Worm (Caenorhabditis elegans) whole organism, young adult: Measurements from ENCODE around the gene srd-20.
A peak's percentile ranks its signal among the peaks of the same experiment; 100 is the strongest.

ENCODE experiments used
- B0336.3 ChIP-seq: fragments of 200-800 bp; sonication (Bioruptor generic); IDR thresholded peaks from 2 replicates; pipeline ENCODE4 v1.3.6; 2022; ENCODE audit warnings: missing genetic modification characterization, missing compliant biosample characterization
- C06A6.2 ChIP-seq: fragments of 200-800 bp; sonication (Bioruptor generic); conservative IDR thresholded peaks from 2 replicates; pipeline ENCODE4 v1.3.6; 2022; ENCODE audit warnings: missing genetic modification characterization, missing compliant biosample characterization
- C17E4.6 ChIP-seq: fragments of 200-800 bp; sonication (Bioruptor generic); IDR thresholded peaks from 2 replicates; pipeline ENCODE4 v1.3.6; 2022; ENCODE audit warnings: missing genetic modification reagents, missing genetic modification characterization, missing compliant biosample characterization
- F23B12.7 ChIP-seq: sonication (generic microtip); optimal IDR thresholded peaks from 2 replicates; lab custom pipeline; 2017; ENCODE audit warnings: missing genetic modification characterization, mild to moderate bottlenecking, missing compliant biosample characterization, antibody characterized with exemption, moderate library complexity; ENCODE audit not compliant: insufficient read depth
- F33H1.4 ChIP-seq: fragments of 200-800 bp; sonication (Bioruptor generic); IDR thresholded peaks from 2 replicates; pipeline ENCODE4 v1.3.6; 2022; ENCODE audit warnings: missing genetic modification reagents, missing genetic modification characterization, missing compliant biosample characterization
- F37B4.10 ChIP-seq: fragments of 200-800 bp; sonication (Bioruptor generic); IDR thresholded peaks from 2 replicates; pipeline ENCODE4 v1.3.6; 2022; ENCODE audit warnings: missing genetic modification characterization, missing compliant biosample characterization
- F49E8.2 ChIP-seq: sonication (generic microtip); optimal IDR thresholded peaks from 3 replicates; lab custom pipeline; 2017; ENCODE audit warnings: missing genetic modification characterization, mild to moderate bottlenecking, missing compliant biosample characterization, antibody characterized with exemption, moderate library complexity; ENCODE audit not compliant: insufficient read depth
- F52B5.7 ChIP-seq: sonication (generic microtip); optimal IDR thresholded peaks from 2 replicates; lab custom pipeline; 2016; ENCODE audit warnings: mild to moderate bottlenecking, missing genetic modification characterization, missing compliant biosample characterization
- T07F8.4 ChIP-seq: sonication (generic microtip); optimal IDR thresholded peaks from 2 replicates; lab custom pipeline; 2016; ENCODE audit warnings: mild to moderate bottlenecking, missing genetic modification characterization, moderate library complexity, missing compliant biosample characterization
- Y53F4B.3 ChIP-seq: fragments of 200-800 bp; sonication (Bioruptor generic); IDR thresholded peaks from 2 replicates; pipeline ENCODE4 v1.3.6; 2022; ENCODE audit warnings: missing genetic modification reagents, missing genetic modification characterization, missing compliant biosample characterization
- Y53G8AR.9 ChIP-seq: fragments of 200-800 bp; sonication (Bioruptor generic); conservative IDR thresholded peaks from 2 replicates; pipeline ENCODE4 v1.3.6; 2022; ENCODE audit warnings: missing genetic modification reagents, missing genetic modification characterization, missing compliant biosample characterization
- Y56A3A.18 ChIP-seq: fragments of 200-800 bp; sonication (Bioruptor generic); IDR thresholded peaks from 2 replicates; pipeline ENCODE4 v1.3.6; 2022; ENCODE audit warnings: missing genetic modification reagents, missing genetic modification characterization, missing compliant biosample characterization
- Y95B8A.8 ChIP-seq: fragments of 200-800 bp; sonication (Bioruptor generic); IDR thresholded peaks from 2 replicates; pipeline ENCODE4 v1.3.6; 2022; ENCODE audit warnings: missing genetic modification reagents, missing genetic modification characterization, missing compliant biosample characterization
- ZK185.1 ChIP-seq: sonication (generic microtip); optimal IDR thresholded peaks from 2 replicates; lab custom pipeline; 2016; ENCODE audit warnings: mild to moderate bottlenecking, missing genetic modification characterization, missing compliant biosample characterization; ENCODE audit not compliant: poor library complexity, severe bottlenecking
- akir-1 ChIP-seq: fragments of 200-800 bp; sonication (Bioruptor generic); optimal IDR thresholded peaks from 2 replicates; lab custom pipeline; 2018; ENCODE audit warnings: mild to moderate bottlenecking, missing genetic modification characterization, moderate library complexity, missing compliant biosample characterization
- atf-7 ChIP-seq: sonication (generic microtip); optimal IDR thresholded peaks from 2 replicates; lab custom pipeline; 2017; ENCODE audit warnings: mild to moderate bottlenecking, missing genetic modification characterization, missing compliant biosample characterization
- athp-1 ChIP-seq: sonication (generic microtip); optimal IDR thresholded peaks from 2 replicates; lab custom pipeline; 2017; ENCODE audit warnings: mild to moderate bottlenecking, missing genetic modification characterization, missing compliant biosample characterization
- ccch-3 ChIP-seq: fragments of 200-800 bp; sonication (Bioruptor generic); optimal IDR thresholded peaks from 2 replicates; lab custom pipeline; 2018; ENCODE audit warnings: mild to moderate bottlenecking, missing genetic modification characterization, missing compliant biosample characterization
- ceh-91 ChIP-seq: fragments of 200-800 bp; sonication (Bioruptor generic); IDR thresholded peaks from 2 replicates; pipeline ENCODE4 v1.3.6; 2022; ENCODE audit warnings: missing genetic modification reagents, missing genetic modification characterization, missing compliant biosample characterization
- chd-7 ChIP-seq: sonication (generic microtip); optimal IDR thresholded peaks from 2 replicates; lab custom pipeline; 2016; ENCODE audit warnings: mild to moderate bottlenecking, missing genetic modification characterization, moderate library complexity, missing compliant biosample characterization
- die-1 ChIP-seq: sonication (generic microtip); optimal IDR thresholded peaks from 2 replicates; lab custom pipeline; 2016; ENCODE audit warnings: missing genotype, mild to moderate bottlenecking, missing genetic modification characterization, missing compliant biosample characterization
- dpff-1 ChIP-seq: sonication (generic microtip); optimal IDR thresholded peaks from 2 replicates; lab custom pipeline; 2017; ENCODE audit warnings: mild to moderate bottlenecking, missing genetic modification characterization, missing compliant biosample characterization
- efl-1 ChIP-seq: fragments of 150-350 bp; optimal IDR thresholded peaks from 2 replicates; lab custom pipeline; 2014; ENCODE audit warnings: missing biosample characterization, missing genetic modification reagents, missing genetic modification characterization
- egl-44 ChIP-seq: fragments of 200-800 bp; sonication (Bioruptor generic); IDR thresholded peaks from 2 replicates; pipeline ENCODE4 v1.3.6; 2022; ENCODE audit warnings: missing genetic modification reagents, missing genetic modification characterization, missing compliant biosample characterization
- ekl-4 ChIP-seq: fragments of 200-800 bp; sonication (Bioruptor generic); IDR thresholded peaks from 2 replicates; pipeline ENCODE4 v1.3.6; 2022; ENCODE audit warnings: missing genetic modification reagents, missing genetic modification characterization, missing compliant biosample characterization
- him-1 ChIP-seq: sonication (generic microtip); optimal IDR thresholded peaks from 2 replicates; lab custom pipeline; 2016; ENCODE audit warnings: missing genotype, missing genetic modification reagents, missing genetic modification characterization, missing compliant biosample characterization
- hlh-26 ChIP-seq: fragments of 200-800 bp; sonication (Bioruptor generic); conservative IDR thresholded peaks from 2 replicates; pipeline ENCODE4 v1.3.6; 2022; ENCODE audit warnings: missing genetic modification reagents, missing genetic modification characterization, missing compliant biosample characterization
- hmg-1.2 ChIP-seq: fragments of 200-800 bp; sonication (Bioruptor generic); IDR thresholded peaks from 2 replicates; pipeline ENCODE4 v1.3.6; 2022; ENCODE audit warnings: missing genetic modification reagents, missing genetic modification characterization, missing compliant biosample characterization
- lag-1 ChIP-seq: fragments of 200-800 bp; sonication (Bioruptor generic); IDR thresholded peaks from 2 replicates; pipeline ENCODE4 v1.3.6; 2022; ENCODE audit warnings: missing genetic modification reagents, missing genetic modification characterization, missing compliant biosample characterization
- let-526 ChIP-seq: fragments of 200-800 bp; sonication (Bioruptor generic); IDR thresholded peaks from 2 replicates; pipeline ENCODE4 v1.3.6; 2022; ENCODE audit warnings: missing genetic modification reagents, missing genetic modification characterization, missing compliant biosample characterization
- lin-26 ChIP-seq: fragments of 200-800 bp; sonication (Bioruptor generic); IDR thresholded peaks from 2 replicates; pipeline ENCODE4 v1.3.6; 2022; ENCODE audit warnings: missing genetic modification reagents, missing genetic modification characterization, missing compliant biosample characterization
- madf-10 ChIP-seq: sonication (generic microtip); optimal IDR thresholded peaks from 2 replicates; lab custom pipeline; 2016; ENCODE audit warnings: mild to moderate bottlenecking, missing genetic modification characterization, missing compliant biosample characterization
- madf-3 ChIP-seq: fragments of 200-800 bp; sonication (Bioruptor generic); IDR thresholded peaks from 2 replicates; pipeline ENCODE4 v1.3.6; 2022; ENCODE audit warnings: missing genetic modification reagents, missing genetic modification characterization, missing compliant biosample characterization
- nfya-1 ChIP-seq: sonication (generic microtip); optimal IDR thresholded peaks from 2 replicates; lab custom pipeline; 2017; ENCODE audit warnings: antibody characterized with exemption, missing compliant biosample characterization, missing genetic modification characterization, borderline replicate concordance; ENCODE audit not compliant: insufficient read depth
- nfya-2 ChIP-seq: fragments of 200-800 bp; sonication (Bioruptor generic); IDR thresholded peaks from 2 replicates; pipeline ENCODE4 v1.3.6; 2022; ENCODE audit warnings: missing genetic modification reagents, missing genetic modification characterization, missing compliant biosample characterization
- nfyb-1 ChIP-seq: fragments of 200-800 bp; sonication (Bioruptor generic); IDR thresholded peaks from 2 replicates; pipeline ENCODE4 v1.3.6; 2022; ENCODE audit warnings: missing genetic modification reagents, missing genetic modification characterization, missing compliant biosample characterization
- nhr-120 ChIP-seq: fragments of 200-800 bp; sonication (Bioruptor generic); IDR thresholded peaks from 2 replicates; pipeline ENCODE4 v1.3.6; 2022; ENCODE audit warnings: missing genetic modification characterization, missing compliant biosample characterization
- nhr-179 ChIP-seq: sonication (generic microtip); optimal IDR thresholded peaks from 2 replicates; lab custom pipeline; 2016; ENCODE audit warnings: mild to moderate bottlenecking, missing genetic modification characterization, missing compliant biosample characterization
- nhr-90 ChIP-seq: sonication (generic microtip); optimal IDR thresholded peaks from 2 replicates; lab custom pipeline; 2016; ENCODE audit warnings: missing genotype, mild to moderate bottlenecking, missing genetic modification characterization, missing compliant biosample characterization
- repo-1 ChIP-seq: sonication (generic microtip); optimal IDR thresholded peaks from 2 replicates; lab custom pipeline; 2017; ENCODE audit warnings: mild to moderate bottlenecking, missing genetic modification characterization, missing compliant biosample characterization
- sdz-38 ChIP-seq: sonication (generic microtip); optimal IDR thresholded peaks from 2 replicates; lab custom pipeline; 2016; ENCODE audit warnings: missing genotype, missing genetic modification characterization, missing compliant biosample characterization
- somi-1 ChIP-seq: fragments of 200-800 bp; sonication (Bioruptor generic); optimal IDR thresholded peaks from 2 replicates; lab custom pipeline; 2018; ENCODE audit warnings: mild to moderate bottlenecking, missing genetic modification characterization, missing compliant biosample characterization
- sptf-2 ChIP-seq: fragments of 200-800 bp; sonication (Bioruptor generic); optimal IDR thresholded peaks from 2 replicates; lab custom pipeline; 2018; ENCODE audit warnings: mild to moderate bottlenecking, missing genetic modification characterization, missing compliant biosample characterization
- tbp1 ChIP-seq: fragments of 200-800 bp; sonication (Bioruptor generic); optimal IDR thresholded peaks from 2 replicates; lab custom pipeline; 2018; ENCODE audit warnings: mild to moderate bottlenecking, missing genetic modification characterization, missing compliant biosample characterization
- unc-62 ChIP-seq: fragments of 150-350 bp; optimal IDR thresholded peaks from 2 replicates; lab custom pipeline; 2014; ENCODE audit warnings: missing biosample characterization, missing genetic modification reagents, missing genetic modification characterization
- zim-3 ChIP-seq: sonication (generic microtip); optimal IDR thresholded peaks from 2 replicates; lab custom pipeline; 2017; ENCODE audit warnings: mild to moderate bottlenecking, missing genetic modification characterization, moderate library complexity, missing compliant biosample characterization
- ztf-18 ChIP-seq: sonication (generic microtip); optimal IDR thresholded peaks from 2 replicates; lab custom pipeline; 2016; ENCODE audit warnings: missing genotype, mild to moderate bottlenecking, missing genetic modification characterization, missing compliant biosample characterization

The srd-20 gene

DNA sequence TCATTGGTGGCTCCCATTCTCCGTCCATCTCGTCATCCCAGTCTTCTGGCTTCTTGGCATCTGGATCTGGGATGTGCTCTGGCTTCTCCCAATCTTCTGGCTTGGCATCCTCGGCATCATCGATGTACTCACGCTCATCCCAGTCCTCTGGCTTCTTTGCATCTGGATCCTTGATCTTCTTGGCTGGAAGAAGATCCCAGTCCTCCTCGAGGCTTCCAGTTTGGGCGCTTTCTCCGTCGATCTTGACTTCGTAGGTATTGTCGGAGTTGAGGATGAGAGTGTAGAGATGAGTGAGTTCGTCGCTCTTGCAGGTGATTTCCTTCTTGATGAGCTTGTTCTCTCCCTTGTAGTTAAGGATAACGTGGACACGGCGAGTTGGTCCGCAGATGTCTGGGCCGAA, 44.2 kb downstream of the srd-20 start:
- TF ChIP-seq hmg-1.2 (0 out of 2 replicates have a peak, but pooled peaks have one; percentile 9), Y56A3A.18 (GFP tag; lab: Robert Waterston, UW) (no peak), lin-26 (GFP tag; lab: Robert Waterston, UW) (0 out of 2 replicates have a peak, but pooled peaks have one; percentile 38)

DNA sequence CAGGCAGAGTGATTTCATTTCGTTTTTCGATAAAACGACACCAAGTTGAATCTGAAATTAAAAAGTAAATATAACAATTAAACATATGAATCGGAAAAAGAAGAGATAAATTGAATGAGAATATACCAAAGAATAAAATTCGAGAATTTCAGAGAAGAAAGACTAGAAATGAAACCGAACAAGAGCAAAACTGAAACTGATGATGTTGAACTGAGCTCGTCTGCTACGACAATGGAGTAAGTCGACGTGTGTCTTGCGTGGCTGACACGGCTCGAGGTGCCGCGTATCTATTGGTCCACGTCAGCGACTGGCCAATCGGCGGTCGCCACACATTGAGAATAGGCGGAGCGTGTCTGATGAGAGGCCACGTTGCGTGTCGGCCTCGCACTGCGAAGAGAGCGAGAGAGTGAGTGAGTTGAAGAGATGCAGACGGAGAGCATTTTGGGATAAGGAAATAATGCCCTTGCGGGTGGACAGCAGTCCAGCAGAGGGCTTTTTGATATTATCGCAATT, 45.2 kb downstream of the srd-20 start, which contains the start of gene crt-1:
TSS of gene crt-1 (minus strand) at position 51 of the 513 bp plus-strand sequence.
- no peak for TF ChIP-seq F23B12.7 (tag; lab: Kevin White, UChicago)
- no peak for TF ChIP-seq C17E4.6 (GFP tag; lab: Robert Waterston, UW)
- TF ChIP-seq nfya-2 (GFP tag; lab: Robert Waterston, UW): peak; percentile 99
- peak; percentile 82 for TF ChIP-seq somi-1 (GFP tag; lab: Kevin White, UChicago)
- no peak for TF ChIP-seq F33H1.4
- TF ChIP-seq chd-7 (tag; lab: Kevin White, UChicago): peak; percentile 88
- TF ChIP-seq athp-1 (tag; lab: Kevin White, UChicago): no peak
- peak; percentile 63 for TF ChIP-seq tbp1 (GFP tag; lab: Kevin White, UChicago)
- peak; percentile 100 for TF ChIP-seq nfyb-1 (GFP tag; lab: Robert Waterston, UW)
- peak; percentile 90 for TF ChIP-seq B0336.3 (GFP tag; lab: Robert Waterston, UW)
- TF ChIP-seq madf-10 (tag; lab: Kevin White, UChicago): peak; percentile 66
- TF ChIP-seq F52B5.7 (tag; lab: Kevin White, UChicago): peak; percentile 58
- no peak for TF ChIP-seq him-1
- TF ChIP-seq madf-3 (GFP tag; lab: Robert Waterston, UW): 0 out of 2 replicates have a peak, but pooled peaks have one; percentile 59
- TF ChIP-seq die-1 (tag; lab: Kevin White, UChicago): no peak
- TF ChIP-seq nhr-179 (tag; lab: Kevin White, UChicago): no peak
- TF ChIP-seq atf-7 (tag; lab: Kevin White, UChicago): peak; percentile 73
- TF ChIP-seq T07F8.4 (tag; lab: Kevin White, UChicago): no peak
- TF ChIP-seq ekl-4 (GFP tag; lab: Robert Waterston, UW): peak; percentile 80
- TF ChIP-seq ztf-18 (tag; lab: Kevin White, UChicago): peak; percentile 79
- no peak for TF ChIP-seq unc-62 (GFP tag; lab: Kevin White, UChicago)
- no peak for TF ChIP-seq egl-44 (GFP tag; lab: Robert Waterston, UW)
- no peak for TF ChIP-seq dpff-1 (tag; lab: Kevin White, UChicago)
- peak; percentile 77 for TF ChIP-seq Y53G8AR.9 (GFP tag; lab: Robert Waterston, UW)
- no peak for TF ChIP-seq nhr-120 (GFP tag; lab: Robert Waterston, UW)
- peak; percentile 44 for TF ChIP-seq repo-1 (tag; lab: Kevin White, UChicago)
- no peak for TF ChIP-seq sdz-38
- no peak for TF ChIP-seq nfya-1
- no peak for TF ChIP-seq Y95B8A.8 (GFP tag; lab: Robert Waterston, UW)
- no peak for TF ChIP-seq F49E8.2 (tag; lab: Kevin White, UChicago)
- TF ChIP-seq hmg-1.2: peak; percentile 88
- TF ChIP-seq let-526: peak; percentile 82
- no peak for TF ChIP-seq efl-1 (GFP tag; lab: Kevin White, UChicago)
- TF ChIP-seq ceh-91 (GFP tag; lab: Robert Waterston, UW): no peak
- no peak for TF ChIP-seq Y53F4B.3 (GFP tag; lab: Robert Waterston, UW)
- TF ChIP-seq ZK185.1 (tag; lab: Kevin White, UChicago): peak; percentile 81
- peak; percentile 44 for TF ChIP-seq nhr-90 (tag; lab: Kevin White, UChicago)
- TF ChIP-seq ccch-3 (GFP tag; lab: Kevin White, UChicago): no peak
- TF ChIP-seq lag-1: no peak
- peak; percentile 71 for TF ChIP-seq C06A6.2 (GFP tag; lab: Robert Waterston, UW)
- 0 out of 2 replicates have a peak, but pooled peaks have one; percentile 56 for TF ChIP-seq F37B4.10
- no peak for TF ChIP-seq sptf-2 (GFP tag; lab: Kevin White, UChicago)
- TF ChIP-seq hlh-26 (GFP tag; lab: Robert Waterston, UW): no peak
- no peak for TF ChIP-seq akir-1 (GFP tag; lab: Kevin White, UChicago)
- TF ChIP-seq zim-3 (tag; lab: Kevin White, UChicago): no peak
